Fruit fly (Drosophila melanogaster) whole organism: Measurements from ENCODE around the gene CG33290.

Experiments used
- CG8478 ChIP-seq: fragments of >200 bp; optimal IDR thresholded peaks from 2 replicates; lab custom pipeline; 2018; ENCODE audit warnings: inconsistent platforms
- Dll ChIP-seq: fragments of >200 bp; optimal IDR thresholded peaks from 2 replicates; lab custom pipeline; 2017
- EcR ChIP-seq, 2 experiments: fragments of >200 bp; optimal IDR thresholded peaks; 2 replicates each; lab custom pipeline; 2017; ENCODE audit warnings: missing biosample characterization in 2 of 2, missing genetic modification characterization in 2 of 2, missing genetic modification reagents in 2 of 2
- psq ChIP-seq: fragments of >200 bp; optimal IDR thresholded peaks from 2 replicates; lab custom pipeline; 2017
- usp ChIP-seq: fragments of >200 bp; optimal IDR thresholded peaks from 2 replicates; lab custom pipeline; 2017; ENCODE audit warnings: missing biosample characterization, missing genetic modification characterization, mixed read lengths

dm6 chr3L:21509488-21510122 lies 32.6 kb upstream of the CG33290 start:
- TF ChIP-seq EcR (GFP tag; optimal IDR thresholded peaks at IDR 0.05; lab: Kevin White, UChicago), result no peak
- TF ChIP-seq CG8478 (lab: Kevin White, UChicago), result no peak
- TF ChIP-seq usp (GFP tag; lab: Kevin White, UChicago), result no peak
- TF ChIP-seq psq (lab: Kevin White, UChicago), result no peak
- no peak for TF ChIP-seq Dll (lab: Kevin White, UChicago)
